Fruit fly (Drosophila melanogaster) whole organism, prepupa: ENCODE data around the gene Jhbp16.
A peak's percentile ranks its signal among the peaks of the same experiment; 100 is the strongest.

Source experiments
- Blimp-1 ChIP-seq: fragments of 200-800 bp; sonication (Bioruptor generic); optimal IDR thresholded peaks from 3 replicates; lab custom pipeline; 2017; ENCODE audit warnings: missing biosample characterization, missing genetic modification characterization, mild to moderate bottlenecking, moderate library complexity, missing genetic modification reagents
- CG10631 ChIP-seq: fragments of 200-800 bp; sonication (Bioruptor generic); optimal IDR thresholded peaks from 2 replicates; lab custom pipeline; 2016; ENCODE audit warnings: missing biosample characterization, missing genetic modification characterization
- CG10669 ChIP-seq: fragments of 200-800 bp; sonication (Bioruptor generic); optimal IDR thresholded peaks from 3 replicates; lab custom pipeline; 2018; ENCODE audit warnings: missing biosample characterization, mild to moderate bottlenecking, missing genetic modification characterization, moderate library complexity
- CG11294 ChIP-seq: fragments of 200-800 bp; sonication (Bioruptor generic); IDR thresholded peaks from 2 replicates; pipeline ENCODE4 v1.3.6; 2022; ENCODE audit warnings: missing biosample characterization, missing genetic modification characterization
- CG11762 ChIP-seq: fragments of 200-800 bp; sonication (Bioruptor generic); optimal IDR thresholded peaks from 3 replicates; lab custom pipeline; 2016; ENCODE audit warnings: missing biosample characterization, missing genetic modification characterization; ENCODE audit not compliant: insufficient read depth
- CG15336 ChIP-seq: fragments of 200-800 bp; sonication (Bioruptor generic); IDR thresholded peaks from 2 replicates; pipeline ENCODE4 v1.3.6; 2022; ENCODE audit warnings: missing biosample characterization, missing genetic modification characterization
- CG1621 ChIP-seq: fragments of 200-800 bp; sonication (Bioruptor generic); optimal IDR thresholded peaks from 3 replicates; lab custom pipeline; 2018; ENCODE audit warnings: missing biosample characterization, mild to moderate bottlenecking, missing genetic modification characterization
- CG16779 ChIP-seq: fragments of 200-800 bp; sonication (Bioruptor generic); optimal IDR thresholded peaks from 3 replicates; lab custom pipeline; 2017; ENCODE audit warnings: missing biosample characterization, mild to moderate bottlenecking, missing genetic modification characterization
- CG3032 ChIP-seq: fragments of 200-800 bp; optimal IDR thresholded peaks from 2 replicates; lab custom pipeline; 2019; ENCODE audit warnings: missing biosample characterization, mild to moderate bottlenecking, missing genetic modification characterization, moderate library complexity
- CG4318 ChIP-seq: fragments of 200-800 bp; sonication (Bioruptor generic); optimal IDR thresholded peaks from 3 replicates; lab custom pipeline; 2017; ENCODE audit warnings: missing biosample characterization, mild to moderate bottlenecking, missing genetic modification characterization
- CG6163 ChIP-seq: fragments of 200-800 bp; sonication (Bioruptor generic); IDR thresholded peaks from 3 replicates; pipeline ENCODE4 v1.3.6; 2022; ENCODE audit warnings: missing biosample characterization, missing genetic modification characterization
- CG6276 ChIP-seq: fragments of 200-800 bp; sonication (Bioruptor generic); optimal IDR thresholded peaks from 2 replicates; lab custom pipeline; 2017; ENCODE audit warnings: missing biosample characterization, mild to moderate bottlenecking, missing genetic modification characterization
- CG6792 ChIP-seq: fragments of 200-800 bp; sonication (Bioruptor generic); optimal IDR thresholded peaks from 3 replicates; lab custom pipeline; 2016; ENCODE audit warnings: missing biosample characterization, missing genetic modification characterization
- CG6808 ChIP-seq: fragments of 200-800 bp; sonication (Bioruptor generic); optimal IDR thresholded peaks from 3 replicates; lab custom pipeline; 2017; ENCODE audit warnings: missing biosample characterization, missing genetic modification characterization, mild to moderate bottlenecking, moderate library complexity, missing genetic modification reagents
- CG8119 ChIP-seq: fragments of 200-800 bp; sonication (Bioruptor generic); IDR thresholded peaks from 3 replicates; pipeline ENCODE4 v1.3.6; 2022; ENCODE audit warnings: missing biosample characterization, missing genetic modification characterization
- CG8319 ChIP-seq: fragments of 200-800 bp; sonication (Bioruptor generic); optimal IDR thresholded peaks from 3 replicates; lab custom pipeline; 2016; ENCODE audit warnings: missing biosample characterization, missing genetic modification characterization
- CG8632 ChIP-seq: fragments of 200-800 bp; sonication (Bioruptor generic); optimal IDR thresholded peaks from 3 replicates; lab custom pipeline; 2016; ENCODE audit warnings: missing biosample characterization, missing genetic modification characterization
- CG9139 ChIP-seq: fragments of 200-800 bp; sonication (Bioruptor generic); optimal IDR thresholded peaks from 3 replicates; lab custom pipeline; 2017; ENCODE audit warnings: missing biosample characterization, mild to moderate bottlenecking, missing genetic modification characterization
- Eip75B ChIP-seq: fragments of 200-800 bp; sonication (Bioruptor generic); optimal IDR thresholded peaks from 3 replicates; lab custom pipeline; 2016; ENCODE audit warnings: missing biosample characterization, missing genetic modification characterization
- Eip78C ChIP-seq: fragments of 200-800 bp; sonication (Bioruptor generic); peaks from one replicate; lab custom pipeline; 2016; ENCODE audit warnings: missing biosample characterization, missing genetic modification characterization
- Eip93F ChIP-seq: fragments of 200-800 bp; sonication (Bioruptor generic); optimal IDR thresholded peaks from 2 replicates; lab custom pipeline; 2016; ENCODE audit warnings: missing biosample characterization, mild to moderate bottlenecking, missing genetic modification characterization
- Ets21C ChIP-seq: fragments of 200-800 bp; sonication (Bioruptor generic); optimal IDR thresholded peaks from 3 replicates; lab custom pipeline; 2016; ENCODE audit warnings: missing biosample characterization, missing genetic modification characterization
- Ets96B ChIP-seq: fragments of 200-800 bp; optimal IDR thresholded peaks from 2 replicates; lab custom pipeline; 2019; ENCODE audit warnings: missing biosample characterization, mild to moderate bottlenecking, missing genetic modification characterization, moderate library complexity
- Hr38 ChIP-seq: sonication (Bioruptor generic); optimal IDR thresholded peaks from 2 replicates; lab custom pipeline; 2016; ENCODE audit warnings: missing biosample characterization, missing genetic modification characterization
- Hr39 ChIP-seq: fragments of 200-800 bp; sonication (Bioruptor generic); optimal IDR thresholded peaks from 2 replicates; lab custom pipeline; 2016; ENCODE audit warnings: missing biosample characterization, missing genetic modification characterization
- Hr4 ChIP-seq: fragments of 200-800 bp; sonication (Bioruptor generic); optimal IDR thresholded peaks from 3 replicates; lab custom pipeline; 2016; ENCODE audit warnings: missing biosample characterization, missing genetic modification characterization
- Met ChIP-seq: fragments of 200-800 bp; sonication (Bioruptor generic); optimal IDR thresholded peaks from 3 replicates; lab custom pipeline; 2016; ENCODE audit warnings: missing biosample characterization, missing genetic modification characterization
- Sox102F ChIP-seq: fragments of 200-800 bp; sonication (Bioruptor generic); optimal IDR thresholded peaks from 2 replicates; lab custom pipeline; 2016; ENCODE audit warnings: missing biosample characterization, mild to moderate bottlenecking, missing genetic modification characterization
- Sox14 ChIP-seq: fragments of 200-800 bp; sonication (Bioruptor generic); optimal IDR thresholded peaks from 3 replicates; lab custom pipeline; 2016; ENCODE audit warnings: missing biosample characterization, missing genetic modification characterization
- achi ChIP-seq: fragments of 200-800 bp; sonication (Bioruptor generic); optimal IDR thresholded peaks from 3 replicates; lab custom pipeline; 2016; ENCODE audit warnings: missing biosample characterization, missing genetic modification characterization
- acj6 ChIP-seq: fragments of 200-800 bp; sonication (Bioruptor generic); optimal IDR thresholded peaks from 3 replicates; lab custom pipeline; 2016; ENCODE audit warnings: missing biosample characterization, missing genetic modification characterization
- cyc ChIP-seq: fragments of 200-800 bp; sonication (Bioruptor generic); optimal IDR thresholded peaks from 3 replicates; lab custom pipeline; 2016; ENCODE audit warnings: missing biosample characterization, missing genetic modification characterization
- dac ChIP-seq: fragments of 200-800 bp; sonication (Bioruptor generic); optimal IDR thresholded peaks from 2 replicates; lab custom pipeline; 2017; ENCODE audit warnings: missing biosample characterization, mild to moderate bottlenecking, missing genetic modification characterization
- eg ChIP-seq: fragments of 200-800 bp; sonication (Bioruptor generic); IDR thresholded peaks from 3 replicates; pipeline ENCODE4 v1.3.6; 2022; ENCODE audit warnings: missing biosample characterization, missing genetic modification characterization
- fd59A ChIP-seq: fragments of 200-800 bp; sonication (Bioruptor generic); optimal IDR thresholded peaks from 2 replicates; lab custom pipeline; 2017; ENCODE audit warnings: missing biosample characterization, mild to moderate bottlenecking, missing genetic modification characterization, missing genetic modification reagents
- lz ChIP-seq: fragments of 200-800 bp; sonication (Bioruptor generic); optimal IDR thresholded peaks from 3 replicates; lab custom pipeline; 2016; ENCODE audit warnings: missing biosample characterization, missing genetic modification characterization
- net ChIP-seq: fragments of 200-800 bp; sonication (Bioruptor generic); optimal IDR thresholded peaks from 3 replicates; lab custom pipeline; 2016; ENCODE audit warnings: missing biosample characterization, missing genetic modification characterization
- pdm3 ChIP-seq: fragments of 200-800 bp; sonication (Bioruptor generic); optimal IDR thresholded peaks from 3 replicates; lab custom pipeline; 2016; ENCODE audit warnings: missing biosample characterization, missing genetic modification characterization
- salr ChIP-seq, 2 experiments: fragments of 200-800 bp; sonication (Bioruptor generic); optimal IDR thresholded peaks; 3 replicates each; lab custom pipeline; 2016 to 2018; ENCODE audit warnings: missing biosample characterization in 2 of 2, missing genetic modification characterization in 2 of 2, mild to moderate bottlenecking in 1 of 2
- spab ChIP-seq: fragments of 200-800 bp; sonication (Bioruptor generic); optimal IDR thresholded peaks from 2 replicates; lab custom pipeline; 2017; ENCODE audit warnings: missing biosample characterization, mild to moderate bottlenecking, missing genetic modification characterization, missing genetic modification reagents
- svp ChIP-seq: fragments of 200-800 bp; sonication (Bioruptor generic); peaks from one replicate; lab custom pipeline; 2016; ENCODE audit warnings: missing biosample characterization, missing genetic modification characterization
- topi ChIP-seq: fragments of 200-800 bp; sonication (Bioruptor generic); optimal IDR thresholded peaks from 3 replicates; lab custom pipeline; 2016; ENCODE audit warnings: missing biosample characterization, missing genetic modification characterization
- vri ChIP-seq: fragments of 200-800 bp; sonication (Bioruptor generic); optimal IDR thresholded peaks from 3 replicates; lab custom pipeline; 2016; ENCODE audit warnings: missing biosample characterization, mild to moderate bottlenecking, missing genetic modification characterization

The Jhbp16 gene

DNA sequence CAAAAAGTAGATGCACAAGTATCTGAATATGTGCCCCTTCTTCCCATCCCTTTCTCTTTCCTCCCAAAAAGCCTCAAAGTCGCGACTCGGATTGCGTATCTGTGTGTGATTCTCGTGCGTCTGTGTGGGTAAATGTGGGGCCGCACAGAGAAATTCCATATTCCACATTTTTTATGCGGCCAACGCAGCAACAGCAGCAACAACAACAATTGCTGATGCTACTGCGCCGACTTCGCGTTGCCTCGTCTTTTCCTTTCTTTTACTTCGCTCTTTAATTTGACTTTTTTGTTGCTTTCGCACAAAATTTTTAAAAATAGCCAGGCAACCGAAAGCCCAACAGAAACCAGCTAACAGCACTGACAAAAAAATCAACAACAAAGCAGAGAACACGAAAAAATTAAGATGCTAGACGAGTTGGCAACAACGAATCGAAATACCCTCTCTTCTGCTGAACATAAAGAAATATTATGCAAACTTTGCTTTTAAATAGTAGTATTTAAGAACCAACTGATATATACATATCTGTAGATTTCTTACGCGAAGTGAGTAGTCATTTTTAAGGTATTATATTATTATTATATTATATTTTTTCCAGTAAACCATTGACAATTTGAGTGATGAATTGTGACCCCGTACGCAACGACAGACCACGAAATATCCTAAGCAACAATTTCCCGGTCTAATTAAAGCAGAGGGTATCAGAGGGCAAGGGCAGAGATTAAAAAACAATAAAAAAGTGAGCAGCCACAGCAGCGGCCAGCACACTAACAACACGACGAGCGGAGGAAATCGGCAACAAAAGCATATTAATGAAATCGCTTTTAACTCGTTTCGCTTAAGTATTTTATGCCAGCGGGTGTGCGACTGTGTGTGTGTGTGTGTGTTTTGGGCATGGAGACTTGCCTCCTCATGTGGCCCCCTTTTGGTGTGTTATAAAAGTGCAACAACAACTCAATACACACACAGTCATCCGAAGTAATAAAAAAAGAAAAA lies 7.4 kb upstream of the Jhbp16 start (continued):
- TF ChIP-seq CG10631 = peak; percentile 83
- TF ChIP-seq CG6808 (GFP tag; lab: Kevin White, UChicago) = peak; percentile 50
- TF ChIP-seq Hr4 (GFP tag; lab: Kevin White, UChicago) = peak; percentile 66
- peak; percentile 38; the same call in 2 of the 3 replicates for TF ChIP-seq eg (GFP tag; lab: Robert Waterston, UW)
- peak; percentile 64 for TF ChIP-seq lz (GFP tag; lab: Kevin White, UChicago)
- TF ChIP-seq pdm3 = peak; percentile 62
- TF ChIP-seq CG8632 = peak; percentile 74
- TF ChIP-seq Eip93F (GFP tag; lab: Kevin White, UChicago) = no peak
- peak; percentile 54 for TF ChIP-seq Sox102F (GFP tag; lab: Kevin White, UChicago)
- TF ChIP-seq Sox14 = peak; percentile 30
- TF ChIP-seq CG6276 = peak; percentile 73
- peak; percentile 41 for TF ChIP-seq CG9139 (GFP tag; lab: Kevin White, UChicago)
- TF ChIP-seq CG6163 (GFP tag; lab: Robert Waterston, UW) = peak; percentile 62; the same call in 2 of the 3 replicates
- peak; percentile 58 for TF ChIP-seq Hr39
- TF ChIP-seq CG15336 (GFP tag; lab: Robert Waterston, UW) = peak; percentile 50; the same call in 1 of the 2 replicates
- TF ChIP-seq Hr38 (GFP tag; lab: Kevin White, UChicago) = no peak
- peak; percentile 23 to 76 for TF ChIP-seq salr (GFP tag; optimal IDR thresholded peaks at IDR 0.05; lab: Kevin White, UChicago)
- TF ChIP-seq Ets21C (GFP tag; lab: Kevin White, UChicago) = peak; percentile 47
- peak; percentile 73 for TF ChIP-seq achi
- peak; percentile 80 for TF ChIP-seq svp (GFP tag; lab: Kevin White, UChicago)
- peak; percentile 65 for TF ChIP-seq CG8319 (GFP tag; lab: Kevin White, UChicago)
- TF ChIP-seq topi = peak; percentile 68
- peak; percentile 67 for TF ChIP-seq CG11762 (GFP tag; lab: Kevin White, UChicago)
- TF ChIP-seq CG3032 (tag; lab: Kevin White, UChicago) = peak; percentile 52
- peak; percentile 35 for TF ChIP-seq fd59A (GFP tag; lab: Kevin White, UChicago)
- TF ChIP-seq spab (GFP tag; lab: Kevin White, UChicago) = peak; percentile 61
- no peak for TF ChIP-seq CG1621 (tag; lab: Kevin White, UChicago)
- TF ChIP-seq Eip78C (GFP tag; lab: Kevin White, UChicago) = peak; percentile 89
- peak; percentile 58 for TF ChIP-seq CG4318
- TF ChIP-seq Ets96B (tag; lab: Kevin White, UChicago) = peak; percentile 76
- peak; percentile 58; the same call in 2 of the 3 replicates for TF ChIP-seq CG8119 (GFP tag; lab: Robert Waterston, UW)
- TF ChIP-seq CG10669 (GFP tag; lab: Kevin White, UChicago) = peak; percentile 59
- peak; percentile 71 for TF ChIP-seq CG6792 (GFP tag; lab: Kevin White, UChicago)
- TF ChIP-seq CG11294 (GFP tag; lab: Robert Waterston, UW) = no peak
- TF ChIP-seq Met = peak; percentile 60
- TF ChIP-seq Blimp-1 (GFP tag; lab: Kevin White, UChicago) = peak; percentile 8
- TF ChIP-seq CG16779 = peak; percentile 7
- TF ChIP-seq acj6 (GFP tag; lab: Kevin White, UChicago) = peak; percentile 74
- TF ChIP-seq dac (GFP tag; lab: Kevin White, UChicago) = peak; percentile 55
- peak; percentile 7 for TF ChIP-seq Eip75B (GFP tag; lab: Kevin White, UChicago)
- peak; percentile 28 for TF ChIP-seq net (GFP tag; lab: Kevin White, UChicago)
- TF ChIP-seq cyc (GFP tag; lab: Kevin White, UChicago) = peak; percentile 54
- peak; percentile 20 for TF ChIP-seq vri (GFP tag; lab: Kevin White, UChicago)
- TF ChIP-seq, all 60 proteins: peak for 53
